Fruit fly (Drosophila melanogaster): ENCODE results near the gene Oat.

DNA sequence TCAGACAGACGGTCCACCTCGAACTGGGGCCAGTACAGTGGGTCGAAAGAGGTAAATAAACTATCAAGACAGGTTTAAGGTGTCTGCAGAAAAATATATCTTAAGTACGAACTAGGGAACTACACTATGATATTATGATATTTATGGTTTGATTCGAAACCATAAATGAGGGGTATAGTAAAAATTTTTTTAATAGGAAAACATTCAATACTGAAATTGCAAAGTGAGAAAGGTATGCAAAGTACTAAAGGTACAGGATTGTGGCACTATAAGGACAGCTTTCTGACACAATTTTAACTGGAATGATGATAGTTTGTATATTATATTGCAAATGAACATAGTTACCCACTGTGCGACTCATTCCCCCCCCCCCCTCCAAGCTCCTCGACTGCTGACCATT, 26.4 kb upstream of the Oat start:
- TF ChIP-seq pan (optimal IDR thresholded peaks at IDR 0.05) (no peak), Dll (optimal IDR thresholded peaks at IDR 0.05) (no peak), psq (optimal IDR thresholded peaks at IDR 0.05) (no peak)
